Fruit fly (Drosophila melanogaster) Kc167 (cell line): ENCODE measurements around the gene CG33262.

Experiments
- Sin3A ChIP-seq: fragments of >200 bp; optimal IDR thresholded peaks from 2 replicates; lab custom pipeline; 2018; ENCODE audit warnings: missing external identifiers
- h ChIP-seq: fragments of >200 bp; optimal IDR thresholded peaks from 3 replicates; lab custom pipeline; 2018; ENCODE audit warnings: missing external identifiers
- ttk ChIP-seq: sonication (Bioruptor generic); optimal IDR thresholded peaks from 2 replicates; lab custom pipeline; 2017; ENCODE audit warnings: missing external identifiers

DNA sequence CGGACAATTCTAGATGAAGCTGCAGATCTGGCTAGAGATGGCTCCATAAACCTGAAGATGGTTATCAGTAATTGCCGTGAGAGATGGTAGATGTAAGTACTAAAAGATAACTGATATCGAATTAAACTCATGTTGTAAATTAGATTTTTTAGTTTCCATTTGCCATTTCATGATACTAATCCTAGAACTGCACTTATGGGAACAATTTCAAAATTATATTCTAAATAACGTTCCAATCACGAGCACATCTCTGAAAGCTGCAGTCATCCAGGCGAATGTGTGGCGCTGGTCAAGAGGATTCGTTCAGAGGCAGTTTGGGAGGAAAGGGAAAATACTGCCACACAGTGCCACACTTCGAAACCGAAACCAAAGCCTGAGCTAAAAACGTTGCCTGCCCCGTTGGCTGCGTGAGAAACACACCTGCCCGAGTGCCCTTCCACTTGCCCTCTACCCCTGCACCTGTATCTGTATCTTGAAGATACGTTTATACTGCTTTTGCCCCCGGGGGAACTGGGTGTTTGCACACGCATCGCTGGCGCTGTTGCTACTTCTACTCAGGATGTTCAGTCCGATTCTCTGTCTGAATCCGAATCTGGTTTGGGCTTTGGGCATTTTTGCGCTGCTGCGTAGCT is 28.6 kb upstream of the CG33262 start:
- TF ChIP-seq Sin3A (lab: Kevin White, UChicago) (no peak), h (no peak), ttk (lab: Kevin White, UChicago) (no peak)
